Worm (Caenorhabditis elegans) whole organism, early embryonic: Measurements from ENCODE around the gene luc-7L.

ENCODE experiments used
- B0310.2 ChIP-seq: sonication (generic microtip); optimal IDR thresholded peaks from 2 replicates; lab custom pipeline; 2016; ENCODE audit warnings: mild to moderate bottlenecking, missing genetic modification characterization, missing compliant biosample characterization
- ama-1 ChIP-seq: fragments of 150-350 bp; optimal IDR thresholded peaks from 2 replicates; lab custom pipeline; 2014
- ets-7 ChIP-seq: sonication (generic microtip); optimal IDR thresholded peaks from 2 replicates; lab custom pipeline; 2016; ENCODE audit warnings: missing genotype, missing genetic modification characterization, missing compliant biosample characterization
- flt-1 ChIP-seq: fragments of 200-800 bp; sonication (Bioruptor generic); IDR thresholded peaks from 2 replicates; pipeline ENCODE4 v1.3.6; 2022; ENCODE audit warnings: missing genetic modification characterization, missing compliant biosample characterization
- hmbx-1 ChIP-seq: sonication (generic microtip); optimal IDR thresholded peaks from 2 replicates; lab custom pipeline; 2016; ENCODE audit warnings: mild to moderate bottlenecking, missing genetic modification characterization, missing compliant biosample characterization
- hnd-1 ChIP-seq: sonication (generic microtip); optimal IDR thresholded peaks from 2 replicates; lab custom pipeline; 2016; ENCODE audit warnings: missing genetic modification characterization, missing compliant biosample characterization
- pes-1 ChIP-seq: fragments of 200-800 bp; sonication (Bioruptor generic); IDR thresholded peaks from 2 replicates; pipeline ENCODE4 v1.3.6; 2022; ENCODE audit warnings: missing genetic modification reagents, missing genetic modification characterization, missing compliant biosample characterization
- tbx-37 ChIP-seq: fragments of 200-800 bp; sonication (Bioruptor generic); conservative IDR thresholded peaks from 2 replicates; pipeline ENCODE4 v1.3.6; 2022; ENCODE audit warnings: missing genetic modification reagents, missing genetic modification characterization, missing compliant biosample characterization

ce11 chrII:7736725-7737124 is 29.4 kb upstream of the luc-7L start:
- no peak for TF ChIP-seq ets-7 (tag; lab: Kevin White, UChicago)
- TF ChIP-seq hnd-1 (tag; lab: Kevin White, UChicago) = no peak
- no peak for TF ChIP-seq ama-1 (lab: Kevin White, UChicago)
- TF ChIP-seq flt-1 (GFP tag; lab: Robert Waterston, UW) = no peak
- no peak for TF ChIP-seq hmbx-1 (tag; lab: Kevin White, UChicago)
- no peak for TF ChIP-seq B0310.2
- no peak for TF ChIP-seq pes-1 (GFP tag; lab: Robert Waterston, UW)
- TF ChIP-seq tbx-37 = no peak
